Worm (Caenorhabditis elegans): Measurements from ENCODE around the gene Y48B6A.13.

Gene Y48B6A.13

ce11 chrII:14250147-14250965 lies 24.3 kb upstream of the Y48B6A.13 start, which contains the start of gene hmg-1.1 (continued):
- TF ChIP-seq nhr-80 (tag; optimal IDR thresholded peaks at IDR 0.05): peak; percentile 93
- TF ChIP-seq athp-1 (tag; optimal IDR thresholded peaks at IDR 0.05): peak; percentile 8
- no peak for TF ChIP-seq snpc-3.4 (tag; optimal IDR thresholded peaks at IDR 0.05)
- 0 out of 2 replicates have a peak, but pooled peaks have one; percentile 38 for TF ChIP-seq let-526 (GFP tag; IDR thresholded peaks at IDR 0.05)
- TF ChIP-seq F33H1.4 (GFP tag; IDR thresholded peaks at IDR 0.05): no peak
- peak; percentile 55 for TF ChIP-seq tbp1 (GFP tag; optimal IDR thresholded peaks at IDR 0.05)
- peak; percentile 69 for TF ChIP-seq mcd-1 (GFP tag; IDR thresholded peaks at IDR 0.05)
- TF ChIP-seq lir-1 (GFP tag; conservative IDR thresholded peaks at IDR 0.05): no peak; the same call in 1 of the 2 replicates
- no peak for TF ChIP-seq snpc-1.1 (tag; optimal IDR thresholded peaks at IDR 0.05; ENCODE audit: insufficient read depth)
- TF ChIP-seq B0336.3 (GFP tag; IDR thresholded peaks at IDR 0.05): peak; percentile 57
- TF ChIP-seq lin-40 (tag; optimal IDR thresholded peaks at IDR 0.05): peak; percentile 65
- TF ChIP-seq ceh-27 (GFP tag; optimal IDR thresholded peaks at IDR 0.05): peak; percentile 87
- no peak for TF ChIP-seq ztf-28 (GFP tag; IDR thresholded peaks at IDR 0.05)
- no peak for TF ChIP-seq mxl-1 (tag; optimal IDR thresholded peaks at IDR 0.05)
- no peak for TF ChIP-seq die-1 (tag; optimal IDR thresholded peaks at IDR 0.05)
- no peak for TF ChIP-seq F49E8.2 (tag; optimal IDR thresholded peaks at IDR 0.05; ENCODE audit: insufficient read depth)
- TF ChIP-seq ZK185.1 (tag; optimal IDR thresholded peaks at IDR 0.05; ENCODE audit: poor library complexity, severe bottlenecking): peak; percentile 41
- TF ChIP-seq rpc-1 (optimal IDR thresholded peaks at IDR 0.05): no peak
- no peak for TF ChIP-seq rpc-1 (tag; optimal IDR thresholded peaks at IDR 0.05)
- TF ChIP-seq chd-7 (tag; optimal IDR thresholded peaks at IDR 0.05): peak; percentile 70
- no peak for TF ChIP-seq B0019.2 (GFP tag; conservative IDR thresholded peaks at IDR 0.05)
- peak; percentile 14; the same call in 1 of the 2 replicates for TF ChIP-seq pbrm-1 (GFP tag; IDR thresholded peaks at IDR 0.05)
- TF ChIP-seq him-1 (tag; optimal IDR thresholded peaks at IDR 0.05): no peak
- TF ChIP-seq F22D6.2 (tag; optimal IDR thresholded peaks at IDR 0.05): no peak
- peak; percentile 80 to 95 for TF ChIP-seq let-607 (tag; optimal IDR thresholded peaks at IDR 0.05)
- TF ChIP-seq dox-1 (GFP tag; IDR thresholded peaks at IDR 0.05): peak; percentile 88
- TF ChIP-seq ccch-3 (GFP tag; optimal IDR thresholded peaks at IDR 0.05): no peak
- TF ChIP-seq lin-35 (GFP tag; optimal IDR thresholded peaks at IDR 0.05): peak in 1 of 3 experiments; percentile 75
- no peak for TF ChIP-seq F57A8.1 (GFP tag; optimal IDR thresholded peaks at IDR 0.05)
- no peak for TF ChIP-seq bed-2 (GFP tag; IDR thresholded peaks at IDR 0.05)

DNA sequence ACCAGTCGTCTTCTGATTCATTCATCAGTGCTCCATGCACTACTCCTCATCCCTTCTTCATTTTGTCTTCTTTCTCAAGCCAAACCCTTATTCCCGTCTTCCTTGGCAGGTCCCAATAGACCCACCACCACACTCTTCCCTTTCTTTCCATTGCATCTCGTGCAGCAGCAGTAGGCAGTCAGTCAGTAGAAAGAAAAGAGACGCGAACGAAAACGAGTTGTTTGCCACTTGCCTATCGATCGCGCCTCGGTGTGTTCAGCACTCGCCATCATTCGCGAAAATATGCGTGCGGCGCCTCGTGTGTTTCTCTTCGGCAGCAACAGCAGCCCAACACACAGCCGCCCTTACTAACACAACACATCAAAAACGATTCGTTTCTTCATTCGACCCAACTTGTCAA lies 23.4 kb upstream of the Y48B6A.13 start:
- TF ChIP-seq B0035.1 (tag; optimal IDR thresholded peaks at IDR 0.05) (no peak), nhr-80 (tag; optimal IDR thresholded peaks at IDR 0.05) (peak; percentile 42), Y56A3A.18 (GFP tag; IDR thresholded peaks at IDR 0.05) (0 out of 2 replicates have a peak, but pooled peaks have one; percentile 24), cebp-1 (GFP tag; IDR thresholded peaks at IDR 0.05) (no peak), cebp-1 (tag; optimal IDR thresholded peaks at IDR 0.05) (peak; percentile 33), egl-44 (GFP tag; IDR thresholded peaks at IDR 0.05) (no peak), madf-8 (GFP tag; conservative IDR thresholded peaks at IDR 0.05) (no peak), mes-4 (tag; optimal IDR thresholded peaks at IDR 0.05) (no peak), nhr-179 (tag; optimal IDR thresholded peaks at IDR 0.05) (no peak), lin-40 (tag; optimal IDR thresholded peaks at IDR 0.05) (peak; percentile 15), sdz-38 (tag; optimal IDR thresholded peaks at IDR 0.05) (no peak), ZK185.1 (tag; optimal IDR thresholded peaks at IDR 0.05; ENCODE audit: poor library complexity, severe bottlenecking) (no peak), dox-1 (GFP tag; IDR thresholded peaks at IDR 0.05) (peak; percentile 26; the same call in 1 of the 2 replicates), ceh-27 (GFP tag; optimal IDR thresholded peaks at IDR 0.05) (no peak), akir-1 (GFP tag; optimal IDR thresholded peaks at IDR 0.05) (no peak), lin-54 (GFP tag; optimal IDR thresholded peaks at IDR 0.05) (peak; percentile 42), zfh-2 (GFP tag; conservative IDR thresholded peaks at IDR 0.05) (peak; percentile 46; the same call in 1 of the 2 replicates), F10E7.11 (tag; optimal IDR thresholded peaks at IDR 0.05) (no peak), snpc-1.1 (tag; optimal IDR thresholded peaks at IDR 0.05; ENCODE audit: insufficient read depth) (no peak), lsl-1 (GFP tag; optimal IDR thresholded peaks at IDR 0.05) (no peak), ztf-22 (GFP tag; optimal IDR thresholded peaks at IDR 0.05) (no peak), egl-18 (GFP tag; IDR thresholded peaks at IDR 0.05) (0 out of 2 replicates have a peak, but pooled peaks have one; percentile 44)
